Worm (Caenorhabditis elegans): ENCODE measurements around the gene F07G6.5.

DNA sequence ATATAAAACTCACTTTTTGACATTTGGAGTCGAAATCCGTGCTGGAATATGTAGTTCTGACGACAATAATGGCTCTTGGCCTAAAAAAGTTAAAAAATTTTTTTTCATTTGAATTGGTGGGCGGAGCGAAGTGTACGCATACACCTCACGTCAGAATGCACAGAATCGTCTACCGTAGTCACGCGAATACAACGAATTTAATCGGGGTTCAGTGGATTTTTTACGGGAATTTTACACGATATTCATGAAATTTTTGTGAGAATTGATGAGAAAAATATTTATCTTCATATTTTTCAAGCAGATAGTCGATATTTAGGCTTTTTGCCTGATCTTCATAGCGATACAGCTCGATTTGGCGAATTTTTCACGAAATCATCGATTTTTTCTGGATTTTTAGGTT lies 37.7 kb downstream of the F07G6.5 start, which contains the start of gene R09H3.3:
- TF ChIP-seq dao-5 (tag; optimal IDR thresholded peaks at IDR 0.05) (no peak), him-1 (tag; optimal IDR thresholded peaks at IDR 0.05) (no peak)
